Worm (Caenorhabditis elegans) whole organism, L2 larva: ENCODE results near the gene C07D10.1.
"Not testable (repeated sequence)": the region's sequence is repeated elsewhere in the genome, so short reads cannot be mapped to it uniquely, and the experiment has no call there.

ENCODE experiments used
- C34F6.9 ChIP-seq: fragments of 150-350 bp; optimal IDR thresholded peaks from 2 replicates; lab custom pipeline; 2014; ENCODE audit warnings: missing biosample characterization, missing genetic modification characterization
- F13H6.1 ChIP-seq: sonication (generic microtip); optimal IDR thresholded peaks from 2 replicates; lab custom pipeline; 2016; ENCODE audit warnings: missing genetic modification characterization, missing compliant biosample characterization
- ZK546.5 ChIP-seq: sonication (generic microtip); optimal IDR thresholded peaks from 2 replicates; lab custom pipeline; 2017; ENCODE audit warnings: missing biosample characterization, missing genetic modification characterization
- blmp-1 ChIP-seq: sonication (generic microtip); optimal IDR thresholded peaks from 2 replicates; lab custom pipeline; 2017; ENCODE audit warnings: missing genetic modification characterization, mild to moderate bottlenecking, missing compliant biosample characterization, antibody characterized with exemption, moderate library complexity; ENCODE audit not compliant: insufficient read depth
- ceh-16 ChIP-seq: fragments of 150-350 bp; optimal IDR thresholded peaks from 2 replicates; lab custom pipeline; 2014; ENCODE audit warnings: missing biosample characterization, missing genetic modification characterization
- ceh-82 ChIP-seq: fragments of 150-350 bp; optimal IDR thresholded peaks from 2 replicates; lab custom pipeline; 2014; ENCODE audit warnings: missing biosample characterization, missing genetic modification characterization
- crh-2 ChIP-seq: sonication (generic microtip); optimal IDR thresholded peaks from 2 replicates; lab custom pipeline; 2017; ENCODE audit warnings: missing biosample characterization, missing genetic modification characterization
- dmd-4 ChIP-seq: sonication (generic microtip); optimal IDR thresholded peaks from 2 replicates; lab custom pipeline; 2017; ENCODE audit warnings: missing biosample characterization, missing genetic modification characterization
- egl-27 ChIP-seq: sonication (generic microtip); optimal IDR thresholded peaks from 3 replicates; lab custom pipeline; 2017; ENCODE audit warnings: missing biosample characterization, missing genetic modification reagents, missing genetic modification characterization
- fos-1 ChIP-seq: fragments of 150-350 bp; optimal IDR thresholded peaks from 2 replicates; lab custom pipeline; 2014; ENCODE audit warnings: missing biosample characterization, missing genetic modification characterization
- gmeb-1 ChIP-seq: fragments of 150-350 bp; optimal IDR thresholded peaks from 2 replicates; lab custom pipeline; 2014; ENCODE audit warnings: missing biosample characterization, missing genetic modification characterization
- lin-11 ChIP-seq: fragments of 150-350 bp; sonication (generic microtip); optimal IDR thresholded peaks from 2 replicates; lab custom pipeline; 2014; ENCODE audit warnings: missing biosample characterization, missing genetic modification characterization, inconsistent platforms, mixed read lengths
- lin-13 ChIP-seq: fragments of 150-350 bp; optimal IDR thresholded peaks from 2 replicates; lab custom pipeline; 2014; ENCODE audit warnings: missing biosample characterization, missing genetic modification reagents, missing genetic modification characterization
- lsy-2 ChIP-seq, 2 experiments: fragments of 150-350 bp in 1 of 2; sonication (generic microtip) in 1 of 2; optimal IDR thresholded peaks; 2 replicates each; lab custom pipeline; 2014 to 2017; ENCODE audit warnings: missing biosample characterization in 2 of 2, missing genetic modification characterization in 2 of 2
- mab-5 ChIP-seq: fragments of 150-350 bp; optimal IDR thresholded peaks from 2 replicates; lab custom pipeline; 2014; ENCODE audit warnings: missing biosample characterization, missing genetic modification characterization
- mbf-1 ChIP-seq: sonication (generic microtip); optimal IDR thresholded peaks from 2 replicates; lab custom pipeline; 2017; ENCODE audit warnings: missing biosample characterization, missing genetic modification characterization
- nhr-10 ChIP-seq: sonication (generic microtip); optimal IDR thresholded peaks from 2 replicates; lab custom pipeline; 2017; ENCODE audit warnings: missing biosample characterization, missing genetic modification characterization
- nhr-11 ChIP-seq: fragments of 150-350 bp; optimal IDR thresholded peaks from 2 replicates; lab custom pipeline; 2014; ENCODE audit warnings: missing biosample characterization, missing genetic modification characterization
- nhr-12 ChIP-seq: fragments of 150-350 bp; optimal IDR thresholded peaks from 2 replicates; lab custom pipeline; 2014; ENCODE audit warnings: missing biosample characterization, missing genetic modification characterization
- nhr-129 ChIP-seq: fragments of 150-350 bp; optimal IDR thresholded peaks from 2 replicates; lab custom pipeline; 2014; ENCODE audit warnings: missing biosample characterization, missing genetic modification characterization
- nhr-21 ChIP-seq: fragments of 150-350 bp; optimal IDR thresholded peaks from 2 replicates; lab custom pipeline; 2014; ENCODE audit warnings: missing biosample characterization, missing genetic modification characterization
- nhr-23 ChIP-seq: fragments of 150-350 bp; optimal IDR thresholded peaks from 2 replicates; lab custom pipeline; 2014; ENCODE audit warnings: missing biosample characterization, missing genetic modification reagents, missing genetic modification characterization
- nhr-237 ChIP-seq: fragments of 150-350 bp; optimal IDR thresholded peaks from 2 replicates; lab custom pipeline; 2014; ENCODE audit warnings: missing biosample characterization, missing genetic modification characterization
- nhr-25 ChIP-seq: fragments of 150-350 bp; sonication (generic microtip); optimal IDR thresholded peaks from 3 replicates; lab custom pipeline; 2014; ENCODE audit warnings: missing biosample characterization, missing genetic modification characterization
- nhr-77 ChIP-seq: fragments of 150-350 bp; optimal IDR thresholded peaks from 2 replicates; lab custom pipeline; 2014; ENCODE audit warnings: missing biosample characterization, missing genetic modification characterization
- peb-1 ChIP-seq: fragments of 150-350 bp; optimal IDR thresholded peaks from 2 replicates; lab custom pipeline; 2014; ENCODE audit warnings: missing biosample characterization, missing genetic modification characterization
- sem-4 ChIP-seq: fragments of 150-350 bp; optimal IDR thresholded peaks from 2 replicates; lab custom pipeline; 2014; ENCODE audit warnings: missing biosample characterization, missing genetic modification reagents, missing genetic modification characterization
- skn-1 ChIP-seq: sonication (generic microtip); optimal IDR thresholded peaks from 2 replicates; lab custom pipeline; 2017; ENCODE audit warnings: missing biosample characterization, missing genetic modification characterization
- sma-3 ChIP-seq: sonication (generic microtip); optimal IDR thresholded peaks from 2 replicates; lab custom pipeline; 2016; ENCODE audit warnings: missing genetic modification reagents, missing genetic modification characterization, missing compliant biosample characterization
- sma-9 ChIP-seq, 2 experiments: fragments of 150-350 bp in 1 of 2; sonication (generic microtip) in 1 of 2; optimal IDR thresholded peaks; 2 replicates each; lab custom pipeline; 2014 to 2016; ENCODE audit warnings: missing genetic modification characterization in 2 of 2, mild to moderate bottlenecking in 1 of 2, missing biosample characterization in 1 of 2, missing compliant biosample characterization in 1 of 2, missing genetic modification reagents in 1 of 2, moderate library complexity in 1 of 2
- snpc-4 ChIP-seq: fragments of 150-350 bp; optimal IDR thresholded peaks from 2 replicates; lab custom pipeline; 2014; ENCODE audit warnings: missing biosample characterization, missing genetic modification characterization
- unc-55 ChIP-seq: fragments of 150-350 bp; sonication (generic microtip); optimal IDR thresholded peaks from 3 replicates; lab custom pipeline; 2014; ENCODE audit warnings: missing biosample characterization, missing genetic modification reagents, missing genetic modification characterization
- ztf-1 ChIP-seq: fragments of 200-800 bp; sonication (Bioruptor generic); conservative IDR thresholded peaks from 2 replicates; pipeline ENCODE4 v1.3.6; 2022; ENCODE audit warnings: missing genetic modification characterization, missing compliant biosample characterization
- ztf-11 ChIP-seq: sonication (generic microtip); optimal IDR thresholded peaks from 2 replicates; lab custom pipeline; 2017; ENCODE audit warnings: missing biosample characterization, missing genetic modification characterization
- ztf-4 ChIP-seq: fragments of 150-350 bp; optimal IDR thresholded peaks from 2 replicates; lab custom pipeline; 2014; ENCODE audit warnings: missing biosample characterization, missing genetic modification characterization

The C07D10.1 gene

ce11 chrII:7363990-7364455, 34.8 kb upstream of the C07D10.1 start, which contains the start of gene msra-1 (continued):
- TF ChIP-seq nhr-77, result no peak
- TF ChIP-seq lsy-2 (tag; optimal IDR thresholded peaks at IDR 0.05; lab: Kevin White, UChicago), result peak in 1 of 2 experiments; percentile 46
- TF ChIP-seq mab-5 (tag; lab: Kevin White, UChicago), result no peak
- TF ChIP-seq sma-3 (GFP tag; lab: Kevin White, UChicago), result no peak
- TF ChIP-seq, all 48 proteins: peak for 8

ce11 chrII:7368761-7369160, 30.1 kb upstream of the C07D10.1 start, which contains the start of gene F43E2.6:
Gene F43E2.6 (minus strand): TSS chrII:7368861.
- TF ChIP-seq egl-27 (no peak), ceh-16 (no peak), F13H6.1 (no peak), ZK546.5 (tag; lab: Kevin White, UChicago) (no peak), gmeb-1 (no peak), nhr-10 (tag; lab: Kevin White, UChicago) (no peak), ztf-4 (tag; lab: Kevin White, UChicago) (no peak), ztf-11 (tag; lab: Kevin White, UChicago) (no peak)

- not testable (repeated sequence) for TF ChIP-seq ceh-82; peb-1; nhr-23 (tag; lab: Kevin White, UChicago)
Observed at ce11 chrII:7370195-7370594, 28.6 kb upstream of the C07D10.1 start, which contains the start of gene F43E2.11. Gene F43E2.11 (minus strand): TSS chrII:7370295.

- peak; percentile 24 for TF ChIP-seq lin-13 (GFP tag; lab: Kevin White, UChicago)
- TF ChIP-seq lsy-2 (tag; optimal IDR thresholded peaks at IDR 0.05; lab: Kevin White, UChicago), result peak in 1 of 2 experiments; percentile 61
- no peak for TF ChIP-seq sem-4 (tag; lab: Kevin White, UChicago)
- peak; percentile 67 for TF ChIP-seq nhr-129 (tag; lab: Kevin White, UChicago)
- no peak for TF ChIP-seq dmd-4 (tag; lab: Kevin White, UChicago)
- no peak for TF ChIP-seq snpc-4 (tag; lab: Kevin White, UChicago)
- peak; percentile 26 for TF ChIP-seq fos-1 (tag; lab: Kevin White, UChicago)
- peak; percentile 6 for TF ChIP-seq sma-9 (GFP tag; optimal IDR thresholded peaks at IDR 0.05; lab: Kevin White, UChicago)
- no peak for TF ChIP-seq sma-9 (tag; optimal IDR thresholded peaks at IDR 0.05; lab: Kevin White, UChicago)
- peak; percentile 18 for TF ChIP-seq sma-3 (GFP tag; lab: Kevin White, UChicago)
- no peak for TF ChIP-seq gmeb-1
- no peak for TF ChIP-seq mbf-1 (tag; lab: Kevin White, UChicago)
- TF ChIP-seq nhr-21, result no peak
- TF ChIP-seq unc-55 (GFP tag; lab: Kevin White, UChicago), result peak; percentile 71
- TF ChIP-seq crh-2 (tag; lab: Kevin White, UChicago), result peak; percentile 29
- no peak for TF ChIP-seq nhr-12 (tag; lab: Kevin White, UChicago)
- no peak for TF ChIP-seq ceh-82
- peak; percentile 54 for TF ChIP-seq C34F6.9 (tag; lab: Kevin White, UChicago)
Observed at ce11 chrII:7374143-7374542, 24.7 kb upstream of the C07D10.1 start, which contains the start of the genes mtch-1 and rpb-4. Gene mtch-1 (minus strand): TSS chrII:7374166. Gene rpb-4 (plus strand): TSS chrII:7374495.

- TF ChIP-seq ZK546.5 (tag; lab: Kevin White, UChicago) (no peak), ztf-1 (GFP tag; lab: Robert Waterston, UW) (no peak), dmd-4 (tag; lab: Kevin White, UChicago) (no peak), nhr-237 (tag; lab: Kevin White, UChicago) (no peak), fos-1 (tag; lab: Kevin White, UChicago) (no peak), lsy-2 (tag; optimal IDR thresholded peaks at IDR 0.05; lab: Kevin White, UChicago) (no peak), snpc-4 (tag; lab: Kevin White, UChicago) (no peak), mbf-1 (tag; lab: Kevin White, UChicago) (no peak), C34F6.9 (tag; lab: Kevin White, UChicago) (no peak), ceh-16 (no peak), unc-55 (GFP tag; lab: Kevin White, UChicago) (no peak), nhr-77 (no peak), skn-1 (tag; lab: Kevin White, UChicago) (no peak), crh-2 (tag; lab: Kevin White, UChicago) (no peak), blmp-1 (tag; lab: Kevin White, UChicago) (no peak), lin-11 (tag; lab: Kevin White, UChicago) (no peak), nhr-11 (tag; lab: Kevin White, UChicago) (no peak), nhr-25 (tag; lab: Kevin White, UChicago) (no peak)
Observed at ce11 chrII:7374980-7375379, 23.8 kb upstream of the C07D10.1 start, which contains the start of gene F43E2.1. Gene F43E2.1 (plus strand): TSS chrII:7375280.
